ENCODE assay signal across 1 fruit fly cellular context in genomic region chr3L:18227411-18227716, dm6.
TF ChIP-seq lines count a peak whose summit lies in the region.

No protein-coding gene starts in this region.

TF ChIP-seq in whole organism, embryonic, 481 proteins besides CTCF, POLR2A, EP300 and RAD21 (continued from another document):
- no peak for TF ChIP-seq ac (GFP tag; optimal IDR thresholded peaks at IDR 0.05; lab: Kevin White, UChicago)
- TF ChIP-seq CG2678 (tag; optimal IDR thresholded peaks at IDR 0.05; lab: Kevin White, UChicago) = peak; percentile 67
- peak; percentile 42 for TF ChIP-seq CG17359 (tag; optimal IDR thresholded peaks at IDR 0.05; lab: Kevin White, UChicago)
- no peak for TF ChIP-seq mirr (GFP tag; optimal IDR thresholded peaks at IDR 0.05; lab: Kevin White, UChicago)
- no peak for TF ChIP-seq Atf3 (GFP tag; optimal IDR thresholded peaks at IDR 0.05; lab: Kevin White, UChicago)
- TF ChIP-seq CG43689 (GFP tag; IDR thresholded peaks at IDR 0.05; lab: Robert Waterston, UW) = no peak
- no peak for TF ChIP-seq en (GFP tag; optimal IDR thresholded peaks at IDR 0.05; lab: Kevin White, UChicago)
- no peak for TF ChIP-seq seq (GFP tag; IDR thresholded peaks at IDR 0.05; lab: Robert Waterston, UW)
- no peak for TF ChIP-seq D (optimal IDR thresholded peaks at IDR 0.05; lab: Kevin White, UChicago)
- peak; percentile 26 for TF ChIP-seq D (GFP tag; optimal IDR thresholded peaks at IDR 0.05; lab: Kevin White, UChicago)
- TF ChIP-seq CG15514 (GFP tag; optimal IDR thresholded peaks at IDR 0.05; lab: Kevin White, UChicago) = no peak
- peak; percentile 27 for TF ChIP-seq CG10267 (tag; optimal IDR thresholded peaks at IDR 0.05; lab: Kevin White, UChicago)
- TF ChIP-seq CG15011 (GFP tag; optimal IDR thresholded peaks at IDR 0.05; lab: Kevin White, UChicago) = no peak
- TF ChIP-seq CG10979 (tag; optimal IDR thresholded peaks at IDR 0.05; lab: Kevin White, UChicago) = peak; percentile 78
- no peak for TF ChIP-seq Sry-δ (GFP tag; optimal IDR thresholded peaks at IDR 0.05; lab: Kevin White, UChicago)
- TF ChIP-seq CG3163 (GFP tag; optimal IDR thresholded peaks at IDR 0.05; lab: Kevin White, UChicago) = no peak
- no peak for TF ChIP-seq CG12299 (tag; optimal IDR thresholded peaks at IDR 0.05; lab: Kevin White, UChicago)
- no peak for TF ChIP-seq pum (GFP tag; optimal IDR thresholded peaks at IDR 0.05; lab: Kevin White, UChicago)
- TF ChIP-seq CG17385 (GFP tag; optimal IDR thresholded peaks at IDR 0.05; lab: Kevin White, UChicago) = no peak
- TF ChIP-seq trem (tag; optimal IDR thresholded peaks at IDR 0.05; lab: Kevin White, UChicago) = peak; percentile 44
- TF ChIP-seq az2 (GFP tag; optimal IDR thresholded peaks at IDR 0.05; lab: Kevin White, UChicago) = peak; percentile 38
- TF ChIP-seq CG12155 (GFP tag; optimal IDR thresholded peaks at IDR 0.05; lab: Kevin White, UChicago) = no peak
- no peak for TF ChIP-seq bbx (GFP tag; IDR thresholded peaks at IDR 0.05; lab: Robert Waterston, UW; ENCODE audit: partially characterized antibody)
- TF ChIP-seq CG4617 (GFP tag; optimal IDR thresholded peaks at IDR 0.05; lab: Kevin White, UChicago; ENCODE audit: borderline replicate concordance) = no peak
- peak; percentile 17 for TF ChIP-seq CG5180 (GFP tag; optimal IDR thresholded peaks at IDR 0.05; lab: Kevin White, UChicago)
- TF ChIP-seq cg (GFP tag; optimal IDR thresholded peaks at IDR 0.05; lab: Kevin White, UChicago) = no peak
- peak; percentile 15 for TF ChIP-seq CG15269 (tag; optimal IDR thresholded peaks at IDR 0.05; lab: Kevin White, UChicago)
- TF ChIP-seq Oaz (GFP tag; IDR thresholded peaks at IDR 0.05; lab: Robert Waterston, UW) = no peak
- TF ChIP-seq CG15696 (tag; optimal IDR thresholded peaks at IDR 0.05; lab: Kevin White, UChicago) = peak; percentile 6
- no peak for TF ChIP-seq CG30020 (tag; optimal IDR thresholded peaks at IDR 0.05; lab: Kevin White, UChicago)
- no peak for TF ChIP-seq ase (GFP tag; IDR thresholded peaks at IDR 0.05; lab: Robert Waterston, UW)
- TF ChIP-seq Scr (GFP tag; IDR thresholded peaks at IDR 0.05; lab: Robert Waterston, UW; ENCODE audit: partially characterized antibody) = no peak
- TF ChIP-seq Kr (GFP tag; optimal IDR thresholded peaks at IDR 0.05; lab: Kevin White, UChicago) = no peak
- no peak for TF ChIP-seq onecut (GFP tag; IDR thresholded peaks at IDR 0.05; lab: Robert Waterston, UW)
- no peak for TF ChIP-seq CG6272 (GFP tag; IDR thresholded peaks at IDR 0.05; lab: Robert Waterston, UW)
- TF ChIP-seq Pdp1 (GFP tag; optimal IDR thresholded peaks at IDR 0.05; lab: Kevin White, UChicago) = no peak
- TF ChIP-seq jing (GFP tag; optimal IDR thresholded peaks at IDR 0.05; lab: Kevin White, UChicago) = no peak
- peak; percentile 71 for TF ChIP-seq gsb-n (tag; optimal IDR thresholded peaks at IDR 0.05; lab: Kevin White, UChicago)
- no peak for TF ChIP-seq hbn (GFP tag; IDR thresholded peaks at IDR 0.05; lab: Robert Waterston, UW; ENCODE audit: partially characterized antibody)
- no peak for TF ChIP-seq Mad (GFP tag; optimal IDR thresholded peaks at IDR 0.05; lab: Kevin White, UChicago)
- peak; percentile 73 for TF ChIP-seq Ssrp (tag; optimal IDR thresholded peaks at IDR 0.05; lab: Kevin White, UChicago)
- TF ChIP-seq CG2120 (GFP tag; optimal IDR thresholded peaks at IDR 0.05; lab: Kevin White, UChicago) = no peak
- TF ChIP-seq Hr78 (GFP tag; optimal IDR thresholded peaks at IDR 0.05; lab: Kevin White, UChicago) = no peak
- peak; percentile 16 for TF ChIP-seq Blimp-1 (GFP tag; optimal IDR thresholded peaks at IDR 0.05; lab: Kevin White, UChicago)
